Fruit fly (Drosophila melanogaster) whole organism, embryonic: ENCODE measurements around the gene Chd64.

Source experiments
- Bgb ChIP-seq: fragments of 200-800 bp; sonication (Bioruptor generic); IDR thresholded peaks from 2 replicates; pipeline ENCODE4 v1.3.6; 2022; ENCODE audit warnings: missing biosample characterization, missing genetic modification characterization; ENCODE audit not compliant: partially characterized antibody
- CG13296 ChIP-seq: fragments of 200-800 bp; sonication (Bioruptor generic); optimal IDR thresholded peaks from 3 replicates; lab custom pipeline; 2018; ENCODE audit warnings: missing biosample characterization, mild to moderate bottlenecking, missing genetic modification characterization
- CG13894 ChIP-seq: fragments of 200-800 bp; sonication (Bioruptor generic); optimal IDR thresholded peaks from 3 replicates; lab custom pipeline; 2018; ENCODE audit warnings: missing biosample characterization, mild to moderate bottlenecking, missing genetic modification characterization, moderate library complexity
- CG16779 ChIP-seq: fragments of 200-800 bp; sonication (Bioruptor generic); IDR thresholded peaks from 2 replicates; pipeline ENCODE4 v1.3.6; 2022; ENCODE audit warnings: missing biosample characterization, missing genetic modification characterization
- CG17829 ChIP-seq: fragments of 200-800 bp; optimal IDR thresholded peaks from 2 replicates; lab custom pipeline; 2019; ENCODE audit warnings: missing biosample characterization, mild to moderate bottlenecking, missing genetic modification characterization, moderate library complexity
- CG2129 ChIP-seq: fragments of 200-800 bp; sonication (Bioruptor generic); IDR thresholded peaks from 2 replicates; pipeline ENCODE4 v1.3.6; 2022; ENCODE audit warnings: missing biosample characterization, missing genetic modification characterization; ENCODE audit not compliant: partially characterized antibody
- CG31441 ChIP-seq: fragments of 200-800 bp; sonication (Bioruptor generic); IDR thresholded peaks from 2 replicates; pipeline ENCODE4 v1.3.6; 2022; ENCODE audit warnings: missing biosample characterization, missing genetic modification characterization
- CG32767 ChIP-seq: fragments of 200-800 bp; sonication (Bioruptor generic); IDR thresholded peaks from 2 replicates; pipeline ENCODE4 v1.3.6; 2022; ENCODE audit warnings: missing biosample characterization, missing genetic modification characterization
- CG3281 ChIP-seq: fragments of 200-800 bp; sonication (Bioruptor generic); optimal IDR thresholded peaks from 3 replicates; lab custom pipeline; 2017; ENCODE audit warnings: missing biosample characterization, mild to moderate bottlenecking, missing genetic modification characterization
- CG43689 ChIP-seq: fragments of 200-800 bp; sonication (Bioruptor generic); IDR thresholded peaks from 2 replicates; pipeline ENCODE4 v1.3.6; 2022; ENCODE audit warnings: missing biosample characterization, missing genetic modification characterization
- CG4617 ChIP-seq: fragments of 200-800 bp; sonication (Bioruptor generic); optimal IDR thresholded peaks from 3 replicates; lab custom pipeline; 2016; ENCODE audit warnings: missing biosample characterization, missing genetic modification characterization, borderline replicate concordance
- CG6683 ChIP-seq: fragments of 200-800 bp; sonication (Bioruptor generic); optimal IDR thresholded peaks from 2 replicates; lab custom pipeline; 2017; ENCODE audit warnings: missing biosample characterization, mild to moderate bottlenecking, missing genetic modification characterization, missing genetic modification reagents
- CG6765 ChIP-seq: fragments of 200-800 bp; sonication (Bioruptor generic); optimal IDR thresholded peaks from 3 replicates; lab custom pipeline; 2017; ENCODE audit warnings: missing biosample characterization, mild to moderate bottlenecking, missing genetic modification characterization
- CG6813 ChIP-seq: fragments of 200-800 bp; sonication (Bioruptor generic); optimal IDR thresholded peaks from 2 replicates; lab custom pipeline; 2017; ENCODE audit warnings: missing biosample characterization, missing genetic modification characterization, mild to moderate bottlenecking, moderate library complexity, missing genetic modification reagents
- CG7987 ChIP-seq: fragments of 200-800 bp; sonication (Bioruptor generic); optimal IDR thresholded peaks from 2 replicates; lab custom pipeline; 2018; ENCODE audit warnings: missing biosample characterization, mild to moderate bottlenecking, missing genetic modification characterization, moderate library complexity
- Deaf1 ChIP-seq: fragments of 200-800 bp; optimal IDR thresholded peaks from 3 replicates; lab custom pipeline; 2019; ENCODE audit warnings: missing biosample characterization, mild to moderate bottlenecking, missing genetic modification characterization, moderate library complexity
- Eip74EF ChIP-seq, 2 experiments: fragments of 200-800 bp in 1 of 2; fragments of >200 bp in 1 of 2; sonication (Bioruptor generic) in 1 of 2; optimal IDR thresholded peaks; 2 replicates each; lab custom pipeline; 2017 to 2019; ENCODE audit warnings: missing biosample characterization in 2 of 2, missing genetic modification characterization in 2 of 2, mild to moderate bottlenecking in 1 of 2, moderate library complexity in 1 of 2
- Gsc ChIP-seq: fragments of 200-800 bp; sonication (Bioruptor generic); IDR thresholded peaks from 2 replicates; pipeline ENCODE4 v1.3.6; 2022; ENCODE audit warnings: missing biosample characterization, missing genetic modification characterization
- HLHmδ ChIP-seq: fragments of 200-800 bp; sonication (Bioruptor generic); optimal IDR thresholded peaks from 2 replicates; lab custom pipeline; 2018; ENCODE audit warnings: missing biosample characterization, mild to moderate bottlenecking, missing genetic modification characterization, moderate library complexity
- Hr39 ChIP-seq: fragments of >200 bp; optimal IDR thresholded peaks from 2 replicates; lab custom pipeline; 2017
- NK7.1 ChIP-seq: fragments of 200-800 bp; sonication (Bioruptor generic); optimal IDR thresholded peaks from 3 replicates; lab custom pipeline; 2016; ENCODE audit warnings: missing biosample characterization, missing genetic modification characterization
- PHDP ChIP-seq: fragments of 200-800 bp; sonication (Bioruptor generic); optimal IDR thresholded peaks from 3 replicates; lab custom pipeline; 2018; ENCODE audit warnings: missing biosample characterization, mild to moderate bottlenecking, missing genetic modification characterization, moderate library complexity
- Six4 ChIP-seq: fragments of 200-800 bp; sonication (Bioruptor generic); optimal IDR thresholded peaks from 2 replicates; lab custom pipeline; 2016; ENCODE audit warnings: missing biosample characterization, missing genetic modification characterization
- Trl ChIP-seq, 3 experiments: fragments of >200 bp in 2 of 3; fragments of 200-800 bp in 1 of 3; sonication (Bioruptor generic) in 1 of 3; optimal IDR thresholded peaks; 2 replicates in 1 of 3; 3 replicates in 2 of 3; lab custom pipeline; 2016 to 2017; ENCODE audit warnings: missing biosample characterization in 1 of 3, missing genetic modification characterization in 1 of 3
- ash1 ChIP-seq: fragments of 200-800 bp; sonication (Bioruptor generic); optimal IDR thresholded peaks from 2 replicates; lab custom pipeline; 2018; ENCODE audit warnings: missing biosample characterization, mild to moderate bottlenecking, missing genetic modification characterization
- ato ChIP-seq: fragments of 200-800 bp; sonication (Bioruptor generic); IDR thresholded peaks from 2 replicates; pipeline ENCODE4 v1.3.6; 2022; ENCODE audit warnings: missing biosample characterization, missing genetic modification characterization; ENCODE audit not compliant: partially characterized antibody
- cwo ChIP-seq: fragments of 200-800 bp; sonication (Bioruptor generic); optimal IDR thresholded peaks from 3 replicates; lab custom pipeline; 2017; ENCODE audit warnings: missing biosample characterization, missing genetic modification characterization, mild to moderate bottlenecking, moderate library complexity, missing genetic modification reagents
- ems ChIP-seq: fragments of 200-800 bp; sonication (Bioruptor generic); optimal IDR thresholded peaks from 3 replicates; lab custom pipeline; 2016; ENCODE audit warnings: missing biosample characterization, missing genetic modification characterization
- fd64A ChIP-seq: fragments of 200-800 bp; sonication (Bioruptor generic); optimal IDR thresholded peaks from 3 replicates; lab custom pipeline; 2018; ENCODE audit warnings: missing biosample characterization, mild to moderate bottlenecking, missing genetic modification characterization
- ftz-f1 ChIP-seq: fragments of 200-800 bp; sonication (Bioruptor generic); optimal IDR thresholded peaks from 2 replicates; lab custom pipeline; 2016; ENCODE audit warnings: missing biosample characterization, missing genetic modification characterization
- grn ChIP-seq: fragments of 200-800 bp; sonication (Bioruptor generic); optimal IDR thresholded peaks from 3 replicates; lab custom pipeline; 2017; ENCODE audit warnings: missing biosample characterization, missing genetic modification characterization
- gsb ChIP-seq: fragments of 200-800 bp; sonication (Bioruptor generic); IDR thresholded peaks from 2 replicates; pipeline ENCODE4 v1.3.6; 2022; ENCODE audit warnings: missing biosample characterization, missing genetic modification characterization
- her ChIP-seq: fragments of 200-800 bp; sonication (Bioruptor generic); optimal IDR thresholded peaks from 2 replicates; lab custom pipeline; 2016; ENCODE audit warnings: missing biosample characterization, missing genetic modification characterization
- inv ChIP-seq: fragments of 200-800 bp; sonication (Bioruptor generic); IDR thresholded peaks from 2 replicates; pipeline ENCODE4 v1.3.6; 2022; ENCODE audit warnings: missing biosample characterization, missing genetic modification characterization; ENCODE audit not compliant: partially characterized antibody
- prd ChIP-seq, 3 experiments: fragments of >200 bp in 2 of 3; fragments of 200-800 bp in 1 of 3; sonication (Bioruptor generic) in 1 of 3; optimal IDR thresholded peaks in 2 of 3; IDR thresholded peaks in 1 of 3; 2 replicates in 2 of 3; 3 replicates in 1 of 3; pipeline versions ENCODE4 v1.3.6 to Lab custom; 2017 to 2022; ENCODE audit warnings: missing biosample characterization in 1 of 3, missing genetic modification characterization in 1 of 3
- rib ChIP-seq: fragments of 200-800 bp; sonication (Bioruptor generic); IDR thresholded peaks from 2 replicates; pipeline ENCODE4 v1.3.6; 2022; ENCODE audit warnings: missing biosample characterization, missing genetic modification characterization
- sens ChIP-seq: fragments of 200-800 bp; sonication (Bioruptor generic); peaks from one replicate; lab custom pipeline; 2016; ENCODE audit warnings: missing biosample characterization, missing genetic modification characterization
- sim ChIP-seq: fragments of 200-800 bp; sonication (Bioruptor generic); IDR thresholded peaks from 2 replicates; pipeline ENCODE4 v1.3.6; 2022; ENCODE audit warnings: missing biosample characterization, missing genetic modification characterization
- sob ChIP-seq: fragments of 200-800 bp; sonication (Bioruptor generic); IDR thresholded peaks from 2 replicates; pipeline ENCODE4 v1.3.6; 2022; ENCODE audit warnings: missing biosample characterization, missing genetic modification characterization
- trem ChIP-seq: fragments of 200-800 bp; optimal IDR thresholded peaks from 3 replicates; lab custom pipeline; 2019; ENCODE audit warnings: missing biosample characterization, mild to moderate bottlenecking, missing genetic modification characterization, moderate library complexity
- unc-4 ChIP-seq: fragments of 200-800 bp; sonication (Bioruptor generic); IDR thresholded peaks from 2 replicates; pipeline ENCODE4 v1.3.6; 2022; ENCODE audit warnings: missing biosample characterization, missing genetic modification characterization; ENCODE audit not compliant: partially characterized antibody
- usp ChIP-seq: fragments of >200 bp; optimal IDR thresholded peaks from 2 replicates; lab custom pipeline; 2017; ENCODE audit warnings: missing biosample characterization, missing genetic modification characterization
- wor ChIP-seq: fragments of 200-800 bp; sonication (Bioruptor generic); IDR thresholded peaks from 2 replicates; pipeline ENCODE4 v1.3.6; 2022; ENCODE audit warnings: missing biosample characterization, missing genetic modification characterization

The Chd64 gene

DNA sequence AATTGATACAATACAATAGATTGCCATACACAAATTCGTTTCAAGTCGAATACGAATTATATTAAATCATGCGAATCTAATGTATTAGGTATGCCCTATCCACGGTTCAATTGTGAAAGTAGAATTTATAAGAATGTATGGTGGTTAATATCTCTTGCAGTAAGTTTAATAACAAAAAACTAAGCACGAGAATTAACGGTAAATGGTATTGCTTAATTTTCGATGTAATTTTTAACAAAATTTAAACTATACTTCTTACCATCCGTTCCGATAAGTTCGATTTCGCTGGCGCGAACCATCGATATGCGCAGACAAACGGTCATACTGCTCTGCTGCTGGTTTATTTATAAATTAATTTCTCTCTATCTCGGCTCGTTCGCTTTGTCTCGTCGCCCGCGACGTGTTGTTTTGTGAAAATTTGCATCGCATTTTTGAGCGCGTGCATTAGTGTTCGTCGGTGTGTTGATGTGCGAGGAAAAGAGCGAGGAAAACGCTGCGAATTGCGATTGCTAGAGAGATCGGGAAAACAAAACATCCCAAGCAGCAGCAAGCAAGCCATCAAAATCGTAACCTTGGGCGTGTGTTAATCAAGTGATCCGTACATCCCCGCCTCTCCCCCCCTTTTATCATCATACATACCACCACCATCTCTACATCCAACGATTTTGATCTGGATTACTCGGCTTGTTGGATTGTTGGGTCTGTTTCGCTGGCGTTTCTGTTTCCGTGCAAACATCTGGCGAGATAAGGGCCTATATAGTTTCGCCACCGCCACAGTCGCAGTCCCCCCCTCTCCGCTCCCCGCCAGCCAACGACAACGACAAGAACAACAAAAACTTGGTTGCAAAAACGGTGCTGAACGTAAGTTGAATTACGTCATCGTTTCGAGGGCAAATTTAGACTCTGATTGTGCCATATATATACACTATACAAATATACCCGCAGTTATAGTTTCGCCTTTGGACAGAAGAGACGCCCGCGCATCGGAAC, 18.6 kb downstream of the Chd64 start, which contains the start of gene Fit1 (continued):
- TF ChIP-seq Trl (optimal IDR thresholded peaks at IDR 0.05; lab: Kevin White, UChicago), result peak in 1 of 2 experiments; percentile 18
- no peak for TF ChIP-seq Trl (GFP tag; optimal IDR thresholded peaks at IDR 0.05; lab: Kevin White, UChicago)
- peak; percentile 66 for TF ChIP-seq ato (GFP tag; lab: Robert Waterston, UW)
- TF ChIP-seq gsb, result no peak
- TF ChIP-seq CG13894 (tag; lab: Kevin White, UChicago), result peak; percentile 70
- TF ChIP-seq CG43689, result no peak
- TF ChIP-seq sim, result no peak
- TF ChIP-seq unc-4 (GFP tag; lab: Robert Waterston, UW), result peak; percentile 40; the same call in 1 of the 2 replicates
- TF ChIP-seq CG4617 (GFP tag; lab: Kevin White, UChicago), result peak; percentile 61
- no peak for TF ChIP-seq fd64A (GFP tag; lab: Kevin White, UChicago)
- TF ChIP-seq CG3281 (GFP tag; lab: Kevin White, UChicago), result peak; percentile 9
- TF ChIP-seq Deaf1, result peak; percentile 52

DNA sequence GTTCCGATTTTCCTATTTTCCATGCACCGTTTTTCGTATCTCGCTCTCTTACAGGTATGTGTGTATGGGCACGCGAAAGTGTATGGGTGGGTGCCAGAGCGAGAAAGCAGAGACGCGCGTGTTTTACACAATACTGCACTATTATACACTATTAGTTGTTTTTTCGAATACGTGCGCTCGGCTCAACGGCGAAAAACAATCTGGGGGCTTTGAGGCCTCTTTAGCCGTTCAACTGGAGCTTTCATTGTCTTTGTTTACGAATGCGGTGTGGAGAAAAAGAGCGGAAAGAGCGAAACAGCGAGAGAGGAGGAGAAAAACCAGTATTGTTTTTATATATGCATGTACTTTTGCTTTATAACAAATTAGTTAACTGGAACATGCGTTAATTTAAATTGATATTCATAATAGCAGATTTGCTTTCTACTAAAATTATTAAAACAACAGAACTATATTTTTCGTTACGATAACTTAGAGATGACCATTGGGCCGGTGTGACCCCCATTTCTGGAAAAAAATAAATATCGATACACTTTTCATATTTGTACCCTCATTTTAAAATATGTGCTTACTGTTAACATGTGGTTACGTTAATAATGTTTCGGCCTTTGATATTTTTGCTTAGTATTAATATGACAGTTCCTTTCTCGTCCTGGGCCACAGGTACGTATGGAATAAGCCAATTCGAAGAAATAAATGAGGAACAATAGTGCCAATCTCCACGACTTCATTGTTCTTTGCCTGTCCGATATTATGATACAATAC, 19.5 kb downstream of the Chd64 start, which contains the start of gene CG14995:
TSS of gene CG14995 (minus strand) at position 761 of the 762 bp plus-strand sequence.
- peak; percentile 31; the same call in 1 of the 2 replicates for TF ChIP-seq inv
- TF ChIP-seq NK7.1, result no peak
- no peak for TF ChIP-seq Six4 (GFP tag; lab: Kevin White, UChicago)
- no peak for TF ChIP-seq CG6813
- TF ChIP-seq CG32767 (GFP tag; lab: Robert Waterston, UW), result peak; percentile 18; the same call in 1 of the 2 replicates
- TF ChIP-seq CG13296 (GFP tag; lab: Kevin White, UChicago), result peak; percentile 63
- TF ChIP-seq ftz-f1, result peak; percentile 16
- TF ChIP-seq Deaf1, result peak; percentile 64
- TF ChIP-seq wor (GFP tag; lab: Robert Waterston, UW), result no peak
- no peak for TF ChIP-seq sim
- TF ChIP-seq Eip74EF (GFP tag; optimal IDR thresholded peaks at IDR 0.05; lab: Kevin White, UChicago), result peak in 1 of 2 experiments; percentile 57
- TF ChIP-seq PHDP (tag; lab: Kevin White, UChicago), result peak; percentile 50
- TF ChIP-seq CG7987 (GFP tag; lab: Kevin White, UChicago), result peak; percentile 56
- no peak for TF ChIP-seq CG31441 (GFP tag; lab: Robert Waterston, UW)
- TF ChIP-seq cwo (GFP tag; lab: Kevin White, UChicago), result peak; percentile 0
- TF ChIP-seq rib (GFP tag; lab: Robert Waterston, UW), result no peak
- TF ChIP-seq CG6683, result no peak
- TF ChIP-seq gsb, result no peak
- TF ChIP-seq usp (GFP tag; lab: Kevin White, UChicago), result no peak
- no peak for TF ChIP-seq Hr39 (lab: Kevin White, UChicago)
- no peak; the same call in 1 of the 2 replicates for TF ChIP-seq sob (GFP tag; lab: Robert Waterston, UW)
- TF ChIP-seq sens (GFP tag; lab: Kevin White, UChicago), result peak; percentile 93
- 0 out of 2 replicates have a peak, but pooled peaks have one; percentile 19 for TF ChIP-seq CG2129
- TF ChIP-seq CG16779 (GFP tag; lab: Robert Waterston, UW), result no peak
- TF ChIP-seq grn, result no peak
- no peak for TF ChIP-seq her (GFP tag; lab: Kevin White, UChicago)
- TF ChIP-seq Bgb, result peak; percentile 70
- no peak for TF ChIP-seq Gsc (GFP tag; lab: Robert Waterston, UW)
- no peak for TF ChIP-seq HLHmδ (GFP tag; lab: Kevin White, UChicago)
- peak; percentile 13 for TF ChIP-seq CG17829 (tag; lab: Kevin White, UChicago)
- no peak for TF ChIP-seq ems (GFP tag; lab: Kevin White, UChicago)
- peak; percentile 58 for TF ChIP-seq CG6765 (GFP tag; lab: Kevin White, UChicago)
- no peak for TF ChIP-seq ash1
- TF ChIP-seq prd (optimal IDR thresholded peaks at IDR 0.05; lab: Kevin White, UChicago), result no peak
- TF ChIP-seq prd (GFP tag; IDR thresholded peaks at IDR 0.05; lab: Robert Waterston, UW), result no peak
- TF ChIP-seq trem, result no peak
